Worm (Caenorhabditis elegans) whole organism, dauer: Measurements from ENCODE around the gene cut-5.

Source experiments
- unc-62 ChIP-seq: sonication (generic microtip); optimal IDR thresholded peaks from 2 replicates; lab custom pipeline; 2017; ENCODE audit warnings: missing biosample characterization, missing genetic modification reagents, missing genetic modification characterization

cut-5 gene

DNA sequence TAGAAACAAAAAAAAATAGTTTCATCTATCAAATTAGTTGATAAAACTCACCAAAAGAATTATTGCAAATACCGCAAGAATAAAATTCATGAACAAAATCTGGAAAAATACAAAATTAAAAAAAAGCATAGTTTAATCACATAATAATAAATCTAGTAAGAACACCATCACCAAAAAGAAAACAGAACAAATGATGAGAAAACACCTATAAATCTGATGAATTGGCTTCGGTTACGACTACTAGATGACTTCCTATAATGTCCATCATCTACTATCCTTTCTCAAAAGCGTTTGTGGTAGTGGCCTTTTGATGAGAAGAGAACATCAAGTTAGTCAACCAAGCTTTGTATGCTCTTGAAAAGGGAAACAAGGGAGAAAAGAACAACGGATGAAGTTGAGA, at the start of gene cut-5:
cut-5 (minus strand) TSS at position 101 of the 400 bp plus-strand sequence.
- no peak for TF ChIP-seq unc-62 (GFP tag; lab: Kevin White, UChicago)

DNA sequence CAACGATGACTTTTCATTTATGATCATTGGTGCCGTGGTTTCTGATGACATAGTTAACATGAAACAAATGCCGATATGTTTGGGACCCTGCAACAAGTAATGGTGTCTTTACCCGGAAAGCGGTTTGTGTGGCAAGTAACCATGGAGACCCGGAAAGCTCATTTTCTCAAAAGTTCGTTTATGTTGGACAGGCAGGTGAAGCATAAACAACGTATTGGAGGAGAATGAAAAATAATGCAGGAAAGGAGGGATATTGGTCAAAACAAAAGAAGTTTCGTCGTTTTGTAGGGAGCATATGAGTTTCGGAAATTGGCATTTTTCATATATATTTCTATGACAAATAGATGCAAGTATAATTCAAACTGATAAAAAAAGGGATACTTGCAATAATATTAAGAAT, 48.4 kb upstream of the cut-5 start, which contains the start of gene dyf-6:
dyf-6 (minus strand) TSS at position 101 of the 400 bp plus-strand sequence.
- no peak for TF ChIP-seq unc-62 (GFP tag; lab: Kevin White, UChicago)

DNA sequence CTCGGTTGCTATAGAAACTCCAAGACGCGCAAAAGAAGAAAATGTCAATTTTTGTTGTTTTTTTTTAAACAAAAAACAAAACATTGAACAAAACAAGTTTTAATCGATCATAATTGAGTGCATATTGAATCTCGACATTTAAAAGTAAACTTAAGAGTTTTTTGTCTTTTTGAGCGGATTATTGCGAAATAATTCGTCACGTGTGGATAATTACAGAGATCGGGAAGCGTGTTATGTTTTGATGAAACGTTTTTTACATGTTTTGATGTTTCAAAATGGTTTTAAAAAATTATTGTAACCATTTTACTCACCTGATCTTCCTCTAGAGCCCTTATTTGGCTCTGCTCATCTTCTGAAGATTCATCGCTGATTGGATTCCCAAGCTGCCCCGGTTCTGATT, 48.0 kb upstream of the cut-5 start:
- TF ChIP-seq unc-62 (GFP tag; lab: Kevin White, UChicago): no peak

DNA sequence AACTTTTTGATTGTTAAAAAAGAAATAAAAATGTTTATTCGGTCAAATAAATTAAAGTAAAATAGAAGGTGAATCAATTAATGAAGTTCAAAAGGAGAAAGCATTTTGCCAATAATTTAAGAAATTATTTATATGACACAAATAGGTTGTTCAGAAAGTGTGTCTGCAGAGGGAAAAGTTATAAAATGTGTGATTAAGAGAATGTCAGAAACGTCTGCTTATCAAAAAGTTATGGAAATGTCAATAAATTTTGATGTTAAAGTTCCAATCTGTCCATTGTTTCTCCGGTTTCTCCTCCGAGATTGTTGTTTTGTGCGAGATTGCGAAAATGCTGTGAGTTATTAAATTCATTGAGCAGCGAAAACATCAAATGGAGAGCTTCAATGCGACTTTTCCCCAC, 41.7 kb upstream of the cut-5 start, which contains the start of gene rme-4:
rme-4 (minus strand) TSS at position 168 of the 400 bp plus-strand sequence.
- no peak for TF ChIP-seq unc-62 (GFP tag; lab: Kevin White, UChicago)

DNA sequence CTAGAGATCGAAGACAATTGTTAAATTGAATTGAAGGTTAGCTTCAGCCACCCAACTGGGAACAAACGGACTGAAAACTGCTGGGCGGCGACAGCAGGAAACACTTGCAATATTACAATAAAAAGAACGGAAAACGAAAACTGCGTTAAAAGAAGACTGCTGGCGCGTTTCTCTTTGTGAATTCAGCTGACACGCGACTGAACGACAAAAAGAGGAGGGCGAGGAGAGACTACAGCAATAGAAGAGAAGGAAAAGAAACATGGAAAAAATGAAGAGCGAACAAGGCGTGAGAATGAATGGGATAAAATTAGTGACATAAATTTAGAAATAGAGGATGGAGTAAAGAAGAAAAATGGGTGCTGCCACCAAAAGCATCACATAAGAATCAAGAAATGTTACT, 39.7 kb upstream of the cut-5 start:
- no peak for TF ChIP-seq unc-62 (GFP tag; lab: Kevin White, UChicago)

DNA sequence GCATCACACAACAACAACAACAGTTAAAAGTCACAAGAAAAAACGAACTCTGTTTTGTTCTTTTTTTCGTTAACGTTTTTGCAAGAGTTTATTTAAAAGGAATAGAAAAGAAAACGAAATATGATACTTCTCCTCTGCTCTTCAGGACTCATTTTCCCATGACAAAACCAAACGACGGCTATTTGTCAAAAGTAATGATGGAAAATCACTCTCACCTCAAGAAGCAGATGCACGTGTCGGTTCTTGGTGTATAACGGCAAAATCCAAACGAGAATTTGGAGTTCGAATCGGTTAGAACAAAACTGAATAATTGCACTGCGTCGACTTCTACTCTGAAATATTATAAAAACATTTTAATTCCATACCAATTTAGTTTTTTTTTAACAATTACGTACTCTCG, 39.0 kb upstream of the cut-5 start:
- TF ChIP-seq unc-62 (GFP tag; lab: Kevin White, UChicago): no peak

DNA sequence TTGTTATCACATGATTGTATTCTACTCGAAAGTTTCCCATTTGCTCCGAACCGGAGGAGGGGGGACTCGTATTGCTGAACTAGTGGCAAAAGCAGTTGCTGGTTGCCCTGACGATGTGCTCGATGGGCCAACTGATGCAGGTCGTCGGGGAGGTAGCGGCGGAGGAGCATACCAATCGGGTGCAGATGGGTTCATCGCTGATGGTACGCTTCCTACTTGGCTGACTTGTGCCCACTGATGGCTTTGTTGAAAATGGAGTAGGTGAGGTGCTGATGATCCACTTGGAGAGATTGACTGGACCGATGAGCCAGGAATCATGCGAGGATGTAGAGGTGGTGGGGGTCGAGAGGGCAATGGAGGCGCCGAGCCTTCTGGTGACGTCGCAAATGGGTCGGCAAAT, 35.6 kb upstream of the cut-5 start:
- no peak for TF ChIP-seq unc-62 (GFP tag; lab: Kevin White, UChicago)

DNA sequence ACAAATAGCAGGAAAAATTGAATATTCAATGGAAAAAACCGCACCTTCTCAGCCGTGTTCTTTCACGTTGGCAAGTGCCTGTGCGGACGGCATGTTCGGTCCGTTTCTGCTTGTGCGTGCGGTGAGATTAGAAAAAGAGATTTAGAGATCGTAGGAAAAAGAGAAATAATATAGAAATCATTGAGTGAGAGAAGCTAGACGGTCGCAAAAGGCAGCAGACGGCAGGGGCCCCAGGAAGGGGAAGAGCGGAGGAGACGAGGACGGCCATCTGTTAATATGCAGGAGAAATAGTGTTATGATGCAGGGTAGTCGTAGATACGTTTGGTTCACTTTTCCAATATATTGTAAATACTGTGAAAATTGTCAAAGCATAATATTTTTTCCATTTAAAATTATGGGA, 34.6 kb upstream of the cut-5 start, which contains the start of gene Y49A10A.2:
Y49A10A.2 (minus strand) TSS at position 109 of the 400 bp plus-strand sequence.
- no peak for TF ChIP-seq unc-62 (GFP tag; lab: Kevin White, UChicago)

DNA sequence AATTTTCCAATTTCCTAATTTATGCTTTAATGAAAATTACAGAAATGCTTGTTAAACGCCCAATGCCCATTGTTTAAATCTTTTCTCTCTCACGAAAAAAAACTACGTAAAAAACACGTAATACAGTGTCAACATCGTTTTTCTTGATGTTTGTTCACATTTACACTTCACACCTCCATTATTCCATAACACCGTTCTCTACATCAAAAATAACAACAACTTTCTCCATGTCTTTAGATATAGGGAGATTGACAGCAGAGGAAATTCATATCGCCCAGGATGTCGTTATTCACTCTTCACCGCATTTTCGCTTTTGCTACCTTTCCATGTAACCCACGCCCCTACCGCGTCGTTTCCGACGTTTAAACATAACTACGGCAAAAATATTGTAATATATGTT, 20.1 kb upstream of the cut-5 start, which contains the start of gene efhc-1:
efhc-1 (plus strand) TSS at position 301 of the 400 bp plus-strand sequence.
- no peak for TF ChIP-seq unc-62 (GFP tag; lab: Kevin White, UChicago)

DNA sequence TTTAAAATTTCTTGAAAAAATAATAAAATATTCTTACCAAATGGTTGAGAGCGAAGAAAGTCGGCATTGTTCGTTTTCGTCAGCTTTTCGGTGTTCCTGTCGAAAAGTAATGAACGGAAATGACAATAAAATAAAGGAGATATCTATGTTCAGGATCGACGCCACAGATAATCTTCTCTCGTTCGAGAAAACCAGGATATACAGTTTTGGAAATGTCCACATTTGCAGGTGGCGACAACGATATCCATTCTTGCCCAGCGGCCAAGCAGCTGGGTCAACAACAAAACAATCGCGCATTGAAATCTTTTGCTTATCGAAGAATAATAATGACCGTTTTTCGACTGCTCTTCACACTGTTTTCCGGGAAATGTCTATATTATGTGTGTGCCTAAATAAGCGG, 17.6 kb upstream of the cut-5 start, which contains the start of gene R07E3.7:
R07E3.7 (minus strand) TSS at position 101 of the 400 bp plus-strand sequence.
- no peak for TF ChIP-seq unc-62 (GFP tag; lab: Kevin White, UChicago)

DNA sequence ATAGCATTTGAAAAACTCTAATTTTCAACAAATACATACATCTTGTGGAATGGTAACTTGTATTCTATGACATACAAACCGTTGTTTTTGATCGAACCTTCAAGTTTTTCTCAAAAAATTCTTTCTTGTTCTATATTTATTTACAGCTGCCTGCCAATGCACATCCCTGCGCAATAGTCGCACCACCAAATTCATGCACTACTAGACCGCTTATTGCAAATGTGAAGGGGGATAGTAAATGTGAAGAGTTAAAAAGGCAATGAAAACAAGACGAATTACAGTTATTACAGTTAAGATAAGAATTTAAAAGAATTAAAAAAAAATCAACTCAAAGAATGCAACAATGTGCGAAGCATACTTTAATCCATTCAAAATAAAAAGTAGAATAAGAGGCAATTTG, 15.9 kb upstream of the cut-5 start:
- no peak for TF ChIP-seq unc-62 (GFP tag; lab: Kevin White, UChicago)

DNA sequence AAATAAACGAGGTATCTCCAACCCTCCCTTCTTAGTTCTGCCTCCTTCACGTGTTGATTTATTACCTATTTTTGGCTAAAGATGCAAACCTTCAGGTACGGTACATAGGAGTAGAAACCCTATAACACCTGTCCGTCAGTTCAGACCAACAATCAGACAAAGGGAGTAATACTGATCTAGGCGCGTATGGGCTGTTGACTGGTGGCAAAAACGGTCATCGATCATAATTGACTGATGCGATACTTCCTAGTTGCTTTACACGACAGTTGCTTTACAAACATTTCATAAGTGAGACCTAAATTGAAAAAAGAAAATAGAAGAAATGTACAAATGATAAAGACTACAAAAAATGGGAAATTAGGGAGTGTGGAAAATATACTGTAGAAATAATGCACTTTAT, 12.2 kb upstream of the cut-5 start:
- no peak for TF ChIP-seq unc-62 (GFP tag; lab: Kevin White, UChicago)

DNA sequence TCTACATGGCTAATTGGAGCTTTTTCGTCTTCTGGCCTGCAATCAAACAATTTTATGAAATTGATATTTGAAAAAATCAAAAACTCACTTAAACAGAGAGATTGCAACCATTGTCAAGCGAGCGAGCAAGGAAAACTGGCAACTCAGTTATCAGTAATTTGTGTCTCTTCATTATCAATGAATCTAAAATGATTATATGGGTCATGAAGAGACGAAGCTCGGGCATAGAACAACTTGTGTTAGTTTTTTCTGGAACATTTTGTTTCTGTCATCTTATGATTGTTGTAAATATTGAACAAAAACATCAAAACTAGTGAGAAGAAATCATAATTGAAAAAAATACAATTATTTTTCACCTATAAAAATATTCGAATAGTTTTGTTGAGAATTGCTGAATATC, 3.0 kb upstream of the cut-5 start, which contains the start of gene R07E3.1:
R07E3.1 (minus strand) TSS at position 176 of the 400 bp plus-strand sequence.
- TF ChIP-seq unc-62 (GFP tag; lab: Kevin White, UChicago): no peak

DNA sequence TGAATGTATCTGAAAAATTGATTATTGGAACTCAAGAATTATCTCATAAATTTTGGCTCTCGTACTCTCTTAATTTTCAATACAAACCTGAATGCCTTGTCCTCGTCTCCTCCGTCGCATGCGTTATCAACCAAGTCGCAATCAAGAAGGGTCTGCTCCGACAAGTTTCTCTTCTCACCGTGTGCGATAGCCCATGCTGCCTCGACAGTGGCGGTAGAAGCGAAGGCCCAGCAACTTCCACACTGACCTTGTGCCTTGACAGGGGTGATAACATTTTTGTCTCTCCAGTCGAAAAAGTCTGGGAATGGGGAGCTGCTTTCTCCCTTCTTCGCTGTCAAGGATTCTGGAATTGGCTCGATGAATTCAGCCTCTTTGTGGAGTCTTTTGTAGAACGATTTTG, 2.0 kb upstream of the cut-5 start:
- TF ChIP-seq unc-62 (GFP tag; lab: Kevin White, UChicago): no peak

DNA sequence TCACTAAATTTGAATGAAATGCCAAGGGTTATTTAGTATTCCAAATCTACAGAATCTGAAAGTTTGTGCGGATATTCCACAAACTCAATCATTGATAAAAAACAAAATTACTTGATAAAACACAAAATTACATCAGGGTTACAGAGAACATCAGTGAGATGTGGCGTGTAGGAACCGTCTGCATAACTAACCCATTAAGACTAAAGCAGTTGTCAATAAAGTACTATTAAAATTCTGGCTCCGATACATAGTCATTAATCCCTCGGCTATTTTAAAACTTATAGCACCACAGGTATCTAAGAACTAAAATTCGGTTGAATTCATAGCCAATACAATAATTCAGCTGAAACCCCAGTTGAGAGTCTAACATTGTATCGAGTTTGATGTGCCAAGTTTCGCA, 761 bp upstream of the cut-5 start:
- TF ChIP-seq unc-62 (GFP tag; lab: Kevin White, UChicago): no peak

DNA sequence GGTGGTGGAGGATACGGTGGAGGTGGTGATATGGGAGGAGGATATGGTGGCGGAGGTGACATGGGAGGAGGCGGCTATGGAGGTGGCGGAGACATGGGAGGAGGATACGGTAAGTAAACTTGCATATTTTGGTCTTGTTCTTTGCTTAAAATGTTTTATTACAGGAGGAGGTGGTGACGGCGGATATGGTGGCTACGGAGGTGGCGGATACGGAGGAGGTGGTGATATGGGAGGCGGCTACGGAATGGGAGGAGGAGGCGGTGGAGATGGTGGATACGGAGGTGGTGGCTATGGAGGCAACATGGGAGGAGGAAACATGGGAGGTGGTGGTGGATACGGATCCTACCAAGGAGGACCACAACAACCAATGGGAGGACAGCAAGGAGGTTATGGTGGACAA, 1.4 kb downstream of the cut-5 start:
- no peak for TF ChIP-seq unc-62 (GFP tag; lab: Kevin White, UChicago)

DNA sequence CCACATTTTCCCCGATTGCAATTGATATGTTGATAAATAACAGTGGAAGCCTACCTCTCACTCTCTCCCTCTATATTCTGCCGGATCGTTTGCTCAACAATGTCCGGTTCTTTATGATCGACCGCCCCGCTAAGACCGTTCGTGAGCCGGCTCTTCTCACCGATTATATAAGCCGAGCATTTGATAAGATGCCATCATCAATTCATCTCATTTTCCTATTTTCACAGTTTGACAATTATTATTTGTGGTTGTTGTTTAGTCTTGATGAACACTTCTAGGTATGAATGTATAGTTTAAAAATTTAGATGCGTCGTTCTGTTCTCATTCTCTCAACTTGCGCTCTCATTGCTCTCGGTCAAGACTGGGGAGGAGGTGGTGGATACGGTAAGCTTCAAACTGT, 1.9 kb downstream of the cut-5 start, which contains the start of gene idpa-3:
idpa-3 (plus strand) TSS at position 301 of the 400 bp plus-strand sequence.
- TF ChIP-seq unc-62 (GFP tag; lab: Kevin White, UChicago): no peak
